Worm (Caenorhabditis elegans): ENCODE results near the gene K07F5.15.

Gene K07F5.15

ce11 chrIV:9849624-9850023, 15.3 kb upstream of the K07F5.15 start, which contains the start of gene K07F5.8:
K07F5.8 (minus strand) TSS chrIV:9849724.
- TF ChIP-seq ama-1 (optimal IDR thresholded peaks at IDR 0.05) = no peak
- no peak for TF ChIP-seq lin-11 (tag; optimal IDR thresholded peaks at IDR 0.05)
- TF ChIP-seq egl-27 (tag; optimal IDR thresholded peaks at IDR 0.05) = no peak
- TF ChIP-seq nhr-77 (tag; optimal IDR thresholded peaks at IDR 0.05) = no peak
- no peak for TF ChIP-seq ceh-16 (tag; optimal IDR thresholded peaks at IDR 0.05)
- no peak for TF ChIP-seq nhr-25 (tag; optimal IDR thresholded peaks at IDR 0.05)
- no peak for TF ChIP-seq nhr-10 (tag; optimal IDR thresholded peaks at IDR 0.05)
- TF ChIP-seq Y55F3AM.14 (GFP tag; optimal IDR thresholded peaks at IDR 0.05) = no peak
- TF ChIP-seq ztf-11 (tag; optimal IDR thresholded peaks at IDR 0.05) = no peak
- TF ChIP-seq mdl-1 (tag; optimal IDR thresholded peaks at IDR 0.05) = no peak
- TF ChIP-seq unc-55 (GFP tag; optimal IDR thresholded peaks at IDR 0.05) = no peak
- no peak for TF ChIP-seq zag-1 (tag; optimal IDR thresholded peaks at IDR 0.05)

ce11 chrIV:9850931-9851330, 13.9 kb upstream of the K07F5.15 start, which contains the start of gene ssp-10:
ssp-10 (minus strand) TSS chrIV:9851031.
- TF ChIP-seq mdl-1 (tag; optimal IDR thresholded peaks at IDR 0.05) (no peak), nhr-11 (tag; optimal IDR thresholded peaks at IDR 0.05) (no peak), unc-55 (GFP tag; optimal IDR thresholded peaks at IDR 0.05) (no peak), ztf-1 (GFP tag; conservative IDR thresholded peaks at IDR 0.05) (no peak), dmd-4 (tag; optimal IDR thresholded peaks at IDR 0.05) (no peak)

ce11 chrIV:9852250-9852649, 12.6 kb upstream of the K07F5.15 start, which contains the start of gene ssq-1:
ssq-1 (plus strand) TSS chrIV:9852550.
- TF ChIP-seq nhr-25 (tag; optimal IDR thresholded peaks at IDR 0.05) (no peak), nhr-6 (tag; optimal IDR thresholded peaks at IDR 0.05) (no peak)

ce11 chrIV:9852818-9853466, 11.9 kb upstream of the K07F5.15 start:
- TF ChIP-seq peb-1 (tag; optimal IDR thresholded peaks at IDR 0.05) (no peak), F13H6.1 (tag; optimal IDR thresholded peaks at IDR 0.05) (no peak), nhr-25 (tag; optimal IDR thresholded peaks at IDR 0.05) (no peak), fos-1 (tag; optimal IDR thresholded peaks at IDR 0.05) (no peak), sem-4 (tag; optimal IDR thresholded peaks at IDR 0.05) (no peak), ceh-16 (tag; optimal IDR thresholded peaks at IDR 0.05) (no peak), snpc-4 (tag; optimal IDR thresholded peaks at IDR 0.05) (no peak), elt-1 (tag; optimal IDR thresholded peaks at IDR 0.05) (no peak), mbf-1 (tag; optimal IDR thresholded peaks at IDR 0.05) (no peak), ztf-11 (tag; optimal IDR thresholded peaks at IDR 0.05) (no peak), nhr-6 (tag; optimal IDR thresholded peaks at IDR 0.05) (no peak), elt-3 (tag; optimal IDR thresholded peaks at IDR 0.05) (no peak), unc-62 (GFP tag; optimal IDR thresholded peaks at IDR 0.05) (no peak), crh-2 (tag; optimal IDR thresholded peaks at IDR 0.05) (no peak), lin-11 (tag; optimal IDR thresholded peaks at IDR 0.05) (no peak)

ce11 chrIV:9854952-9855351, 9.9 kb upstream of the K07F5.15 start:
- TF ChIP-seq fos-1 (tag; optimal IDR thresholded peaks at IDR 0.05) (peak; percentile 53), skn-1 (tag; optimal IDR thresholded peaks at IDR 0.05) (no peak)

ce11 chrIV:9855712-9856111, 9.2 kb upstream of the K07F5.15 start, which contains the start of gene K07F5.12:
K07F5.12 (plus strand) TSS chrIV:9856012.
- TF ChIP-seq unc-39 (tag; optimal IDR thresholded peaks at IDR 0.05) (no peak), sma-9 (GFP tag; optimal IDR thresholded peaks at IDR 0.05) (no peak), sma-9 (tag; optimal IDR thresholded peaks at IDR 0.05) (no peak)

- TF ChIP-seq unc-55 (GFP tag; optimal IDR thresholded peaks at IDR 0.05) = peak; percentile 62
- no peak for TF ChIP-seq lin-39 (tag; optimal IDR thresholded peaks at IDR 0.05)
- no peak for TF ChIP-seq mbf-1 (tag; optimal IDR thresholded peaks at IDR 0.05)
- TF ChIP-seq fos-1 (tag; optimal IDR thresholded peaks at IDR 0.05) = peak; percentile 2
- TF ChIP-seq nhr-129 (tag; optimal IDR thresholded peaks at IDR 0.05) = peak; percentile 61
- TF ChIP-seq C34F6.9 (tag; optimal IDR thresholded peaks at IDR 0.05) = peak; percentile 70
- peak; percentile 4 for TF ChIP-seq crh-2 (tag; optimal IDR thresholded peaks at IDR 0.05)
- no peak for TF ChIP-seq unc-39 (tag; optimal IDR thresholded peaks at IDR 0.05)
- TF ChIP-seq nhr-21 (tag; optimal IDR thresholded peaks at IDR 0.05) = no peak
- no peak for TF ChIP-seq nhr-10 (tag; optimal IDR thresholded peaks at IDR 0.05)
- no peak for TF ChIP-seq dmd-4 (tag; optimal IDR thresholded peaks at IDR 0.05)
- no peak for TF ChIP-seq peb-1 (tag; optimal IDR thresholded peaks at IDR 0.05)
- no peak for TF ChIP-seq nhr-6 (tag; optimal IDR thresholded peaks at IDR 0.05)
- TF ChIP-seq ztf-4 (tag; optimal IDR thresholded peaks at IDR 0.05) = no peak
- no peak for TF ChIP-seq mab-5 (tag; optimal IDR thresholded peaks at IDR 0.05)
- no peak for TF ChIP-seq elt-1 (tag; optimal IDR thresholded peaks at IDR 0.05)
- no peak for TF ChIP-seq R02D3.7 (tag; optimal IDR thresholded peaks at IDR 0.05)
- TF ChIP-seq nhr-25 (tag; optimal IDR thresholded peaks at IDR 0.05) = no peak
- TF ChIP-seq ama-1 (optimal IDR thresholded peaks at IDR 0.05) = no peak
- TF ChIP-seq nhr-77 (tag; optimal IDR thresholded peaks at IDR 0.05) = no peak
- no peak for TF ChIP-seq sma-3 (GFP tag; optimal IDR thresholded peaks at IDR 0.05)
- peak; percentile 32 for TF ChIP-seq gmeb-1 (tag; optimal IDR thresholded peaks at IDR 0.05)
Measured at ce11 chrIV:9857952-9858488, 6.9 kb upstream of the K07F5.15 start, which contains the start of gene npp-1. npp-1 (plus strand) TSS chrIV:9858488.
